Worm (Caenorhabditis elegans) whole organism, midembryonic: ENCODE results near the gene C24A8.5.

Source experiments
- T22C8.4 ChIP-seq: fragments of 200-800 bp; sonication (Bioruptor generic); IDR thresholded peaks from 2 replicates; pipeline ENCODE4 v1.3.6; 2022; ENCODE audit warnings: missing genetic modification characterization, missing compliant biosample characterization
- cog-1 ChIP-seq: sonication (generic microtip); optimal IDR thresholded peaks from 2 replicates; lab custom pipeline; 2016; ENCODE audit warnings: missing genetic modification characterization, missing compliant biosample characterization
- flt-1 ChIP-seq: fragments of 200-800 bp; sonication (Bioruptor generic); IDR thresholded peaks from 2 replicates; pipeline ENCODE4 v1.3.6; 2022; ENCODE audit warnings: missing genetic modification characterization, missing compliant biosample characterization
- klf-2 ChIP-seq: fragments of 200-800 bp; sonication (Bioruptor generic); conservative IDR thresholded peaks from 2 replicates; pipeline ENCODE4 v1.3.6; 2022; ENCODE audit warnings: missing genetic modification reagents, missing genetic modification characterization, missing compliant biosample characterization
- med-1 ChIP-seq: sonication (generic microtip); optimal IDR thresholded peaks from 2 replicates; lab custom pipeline; 2017; ENCODE audit warnings: missing genetic modification characterization, mild to moderate bottlenecking, missing compliant biosample characterization, antibody characterized with exemption, missing genetic modification reagents; ENCODE audit not compliant: insufficient read depth
- ref-1 ChIP-seq: fragments of 200-800 bp; sonication (Bioruptor generic); conservative IDR thresholded peaks from 2 replicates; pipeline ENCODE4 v1.3.6; 2022; ENCODE audit warnings: missing genetic modification reagents, missing genetic modification characterization, missing compliant biosample characterization
- tab-1 ChIP-seq: fragments of 200-800 bp; sonication (Bioruptor generic); IDR thresholded peaks from 2 replicates; pipeline ENCODE4 v1.3.6; 2022; ENCODE audit warnings: missing genetic modification characterization, missing compliant biosample characterization
- ztf-23 ChIP-seq: fragments of 200-800 bp; sonication (Bioruptor generic); IDR thresholded peaks from 2 replicates; pipeline ENCODE4 v1.3.6; 2022; ENCODE audit warnings: missing genetic modification reagents, missing genetic modification characterization, missing compliant biosample characterization
- ztf-29 ChIP-seq: fragments of 200-800 bp; sonication (Bioruptor generic); IDR thresholded peaks from 2 replicates; pipeline ENCODE4 v1.3.6; 2022; ENCODE audit warnings: missing genetic modification reagents, missing genetic modification characterization, missing compliant biosample characterization

Gene C24A8.5

DNA sequence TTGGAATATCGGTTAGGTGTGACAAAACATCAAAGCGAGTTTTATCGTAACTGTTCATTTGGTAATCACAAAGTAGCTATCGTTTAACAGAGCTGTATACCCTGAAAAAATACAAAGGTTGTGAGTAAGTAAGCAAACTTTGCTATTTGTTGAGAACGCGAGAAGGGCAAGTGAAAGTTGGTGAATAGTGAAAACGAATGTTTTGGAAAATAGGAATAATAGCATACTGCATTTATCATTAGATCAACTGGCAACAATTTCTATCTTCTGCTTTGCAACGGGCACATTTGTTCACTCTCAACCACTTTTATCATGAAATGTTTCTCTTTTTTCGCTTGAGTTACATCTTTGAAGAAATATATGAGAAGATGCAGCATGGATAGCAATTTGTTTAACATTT is at the start of gene C24A8.5:
Gene C24A8.5 (minus strand): TSS at position 101 of the 400 bp plus-strand sequence.
- TF ChIP-seq ztf-23 = no peak
- TF ChIP-seq cog-1 = no peak
- no peak for TF ChIP-seq tab-1
- no peak for TF ChIP-seq klf-2 (GFP tag; lab: Robert Waterston, UW)
- TF ChIP-seq T22C8.4 = no peak
- no peak for TF ChIP-seq ref-1 (GFP tag; lab: Robert Waterston, UW)
- no peak for TF ChIP-seq flt-1 (GFP tag; lab: Robert Waterston, UW)
- no peak for TF ChIP-seq med-1
- no peak for TF ChIP-seq ztf-29 (GFP tag; lab: Robert Waterston, UW)

DNA sequence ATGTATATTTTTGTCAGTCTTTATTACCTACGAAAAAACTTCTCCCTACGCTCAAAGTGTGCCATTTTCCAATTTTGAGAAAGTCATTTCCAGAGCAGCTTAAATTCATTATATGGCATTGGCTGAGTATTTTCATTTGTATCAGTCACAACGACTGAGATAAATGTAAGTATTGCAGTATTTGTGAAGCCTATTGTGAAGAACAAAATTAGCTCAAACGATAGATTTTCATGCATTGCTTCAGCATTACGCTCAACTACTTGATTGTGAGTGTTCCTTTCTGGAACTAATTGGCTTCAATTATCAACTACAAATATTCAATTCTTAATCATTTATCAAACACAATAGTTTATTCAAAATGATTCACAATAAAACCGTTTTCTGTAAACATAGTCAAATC is 49.0 kb upstream of the C24A8.5 start, which contains the start of gene R160.12:
Gene R160.12 (minus strand): TSS at position 101 of the 400 bp plus-strand sequence.
- TF ChIP-seq klf-2 (GFP tag; lab: Robert Waterston, UW) (no peak), ref-1 (GFP tag; lab: Robert Waterston, UW) (no peak), flt-1 (GFP tag; lab: Robert Waterston, UW) (no peak), med-1 (no peak), cog-1 (no peak), ztf-23 (no peak), T22C8.4 (no peak), tab-1 (no peak), ztf-29 (GFP tag; lab: Robert Waterston, UW) (no peak)

DNA sequence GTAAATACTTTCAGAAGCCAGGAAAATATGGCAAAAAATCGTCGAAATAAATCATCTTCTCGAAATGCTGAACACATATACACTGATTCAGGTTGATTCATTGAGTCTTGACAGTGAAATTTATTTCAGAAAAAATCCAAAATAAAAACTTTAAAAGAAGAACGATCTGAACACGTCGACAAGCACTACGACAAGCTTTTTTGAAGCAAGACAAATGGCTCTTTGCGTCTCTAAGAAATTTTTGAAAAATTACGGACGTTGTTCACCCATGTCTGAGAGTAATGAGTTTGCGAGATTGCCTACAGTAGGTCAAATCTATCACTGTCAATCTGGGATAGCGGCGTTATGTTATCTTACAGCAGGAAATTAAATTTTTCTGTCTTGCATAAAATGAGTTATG is 48.1 kb upstream of the C24A8.5 start, which contains the start of gene R160.2:
Gene R160.2 (minus strand): TSS at position 101 of the 400 bp plus-strand sequence.
- TF ChIP-seq T22C8.4 = no peak
- TF ChIP-seq ztf-23 = no peak
- no peak for TF ChIP-seq flt-1 (GFP tag; lab: Robert Waterston, UW)
- no peak for TF ChIP-seq cog-1
- TF ChIP-seq ref-1 (GFP tag; lab: Robert Waterston, UW) = no peak
- no peak for TF ChIP-seq klf-2 (GFP tag; lab: Robert Waterston, UW)
- TF ChIP-seq med-1 = no peak
- TF ChIP-seq ztf-29 (GFP tag; lab: Robert Waterston, UW) = no peak
- TF ChIP-seq tab-1 = no peak

DNA sequence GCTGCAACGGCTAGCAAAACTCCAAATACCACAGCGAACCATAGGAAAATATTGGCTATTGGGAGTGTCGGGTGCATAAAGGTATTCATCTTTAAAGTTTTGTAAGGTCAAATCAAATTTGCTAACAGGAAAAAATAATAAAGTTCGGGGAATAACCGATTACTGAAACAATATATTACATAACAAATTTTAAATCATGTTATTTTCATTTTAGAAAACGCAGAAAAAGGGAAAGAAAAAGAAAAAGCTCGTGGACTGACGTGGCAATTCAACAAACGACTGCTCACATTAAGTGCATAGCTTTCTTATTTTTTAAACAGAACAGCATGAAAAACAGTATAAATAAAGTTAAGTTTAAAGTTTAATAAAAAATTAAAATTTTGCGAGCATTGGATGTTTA is 44.4 kb upstream of the C24A8.5 start, which contains the start of gene R160.6:
Gene R160.6 (minus strand): TSS at position 101 of the 400 bp plus-strand sequence.
- no peak for TF ChIP-seq T22C8.4
- TF ChIP-seq cog-1 = no peak
- TF ChIP-seq med-1 = no peak
- no peak for TF ChIP-seq klf-2 (GFP tag; lab: Robert Waterston, UW)
- TF ChIP-seq ztf-23 = no peak
- TF ChIP-seq ztf-29 (GFP tag; lab: Robert Waterston, UW) = no peak
- TF ChIP-seq flt-1 (GFP tag; lab: Robert Waterston, UW) = no peak
- TF ChIP-seq tab-1 = no peak
- TF ChIP-seq ref-1 (GFP tag; lab: Robert Waterston, UW) = no peak

DNA sequence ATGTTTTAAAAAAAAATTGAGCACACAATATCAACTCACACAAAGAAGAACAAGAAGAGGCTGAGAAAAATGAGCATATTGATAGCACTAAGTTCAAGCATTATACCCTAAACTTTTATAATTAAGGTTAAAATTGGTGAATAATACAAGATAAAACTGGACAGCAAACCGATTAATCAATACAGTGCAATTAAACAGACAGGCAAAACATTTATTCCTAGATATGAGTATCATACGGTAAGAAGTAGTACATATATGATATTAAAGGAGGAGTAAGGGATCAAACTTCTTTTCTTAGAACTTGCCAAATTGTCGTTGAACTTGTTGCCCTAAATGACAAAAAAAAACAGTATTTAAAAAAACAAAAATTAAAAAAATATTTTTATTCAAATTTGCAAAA is 43.3 kb upstream of the C24A8.5 start, which contains the start of gene R160.14:
Gene R160.14 (minus strand): TSS at position 101 of the 400 bp plus-strand sequence.
- no peak for TF ChIP-seq flt-1 (GFP tag; lab: Robert Waterston, UW)
- TF ChIP-seq ztf-29 (GFP tag; lab: Robert Waterston, UW) = no peak
- TF ChIP-seq cog-1 = no peak
- no peak for TF ChIP-seq ztf-23
- TF ChIP-seq ref-1 (GFP tag; lab: Robert Waterston, UW) = no peak
- TF ChIP-seq klf-2 (GFP tag; lab: Robert Waterston, UW) = no peak
- TF ChIP-seq tab-1 = no peak
- TF ChIP-seq med-1 = no peak
- no peak for TF ChIP-seq T22C8.4

DNA sequence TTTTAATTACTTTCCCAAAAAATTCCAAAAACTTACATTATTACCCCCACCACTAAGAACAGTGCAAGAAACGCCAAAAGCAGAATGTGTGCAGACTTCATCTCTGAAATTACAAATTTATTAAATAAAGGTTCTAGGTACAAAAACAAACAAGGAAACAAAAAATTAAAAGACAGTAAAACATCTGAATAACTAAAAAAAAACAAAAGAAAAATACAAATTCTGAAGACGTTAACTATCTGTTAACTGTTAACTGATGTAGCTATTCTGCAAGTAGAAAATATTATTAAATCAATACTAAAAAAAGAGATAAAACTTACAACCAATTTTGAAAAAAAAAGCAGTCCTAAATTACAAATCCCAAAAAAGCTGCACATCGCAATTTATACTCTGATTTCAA is 42.7 kb upstream of the C24A8.5 start, which contains the start of gene R160.13:
Gene R160.13 (minus strand): TSS at position 101 of the 400 bp plus-strand sequence.
- no peak for TF ChIP-seq flt-1 (GFP tag; lab: Robert Waterston, UW)
- TF ChIP-seq T22C8.4 = no peak
- TF ChIP-seq klf-2 (GFP tag; lab: Robert Waterston, UW) = no peak
- TF ChIP-seq ref-1 (GFP tag; lab: Robert Waterston, UW) = no peak
- no peak for TF ChIP-seq ztf-23
- no peak for TF ChIP-seq tab-1
- TF ChIP-seq ztf-29 (GFP tag; lab: Robert Waterston, UW) = no peak
- TF ChIP-seq cog-1 = no peak
- TF ChIP-seq med-1 = no peak

DNA sequence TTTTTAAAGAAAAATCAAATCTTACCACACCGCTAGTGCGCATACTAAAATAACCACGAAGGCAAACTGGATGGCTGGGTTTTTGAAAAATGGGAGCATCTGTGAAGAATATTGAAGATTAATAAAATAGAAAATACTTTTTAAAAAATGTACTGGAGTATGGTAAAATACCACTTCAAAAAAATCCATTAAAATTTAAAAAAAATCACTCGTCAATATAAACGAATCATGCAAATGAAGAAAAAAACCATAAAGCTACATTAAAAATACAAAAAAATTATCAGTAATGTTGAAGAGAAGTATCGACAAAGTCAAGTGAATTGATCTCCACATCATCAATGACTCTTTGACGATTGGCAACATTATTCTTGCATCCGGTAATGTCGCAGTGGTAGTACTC is 42.0 kb upstream of the C24A8.5 start, which contains the start of gene R160.5:
Gene R160.5 (minus strand): TSS at position 101 of the 400 bp plus-strand sequence.
- TF ChIP-seq ref-1 (GFP tag; lab: Robert Waterston, UW) (no peak), klf-2 (GFP tag; lab: Robert Waterston, UW) (no peak), T22C8.4 (no peak), ztf-23 (no peak), ztf-29 (GFP tag; lab: Robert Waterston, UW) (no peak), med-1 (no peak), cog-1 (no peak), tab-1 (no peak), flt-1 (GFP tag; lab: Robert Waterston, UW) (no peak)

DNA sequence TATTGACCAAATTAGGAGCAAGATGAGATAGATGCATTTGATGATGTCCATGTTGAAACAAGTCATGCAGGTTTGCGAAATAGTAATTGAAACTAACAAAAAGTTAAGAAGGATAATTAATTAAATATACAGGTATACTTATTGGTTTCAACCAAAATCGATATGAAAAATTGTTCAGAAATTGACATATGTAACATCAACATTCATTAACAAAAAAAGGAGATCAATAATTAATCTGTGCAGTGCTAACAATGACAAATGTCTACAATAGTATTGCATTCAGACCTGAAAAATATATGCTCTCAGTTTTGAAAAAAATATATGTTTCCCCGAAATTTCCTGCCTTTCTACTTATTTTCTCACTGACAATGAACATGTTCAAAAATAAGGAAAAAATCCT is 40.1 kb upstream of the C24A8.5 start, which contains the start of gene R160.4:
Gene R160.4 (minus strand): TSS at position 101 of the 400 bp plus-strand sequence.
- TF ChIP-seq ref-1 (GFP tag; lab: Robert Waterston, UW) (no peak), ztf-23 (no peak), cog-1 (no peak), klf-2 (GFP tag; lab: Robert Waterston, UW) (no peak), tab-1 (no peak), med-1 (no peak), T22C8.4 (no peak), flt-1 (GFP tag; lab: Robert Waterston, UW) (no peak), ztf-29 (GFP tag; lab: Robert Waterston, UW) (no peak)

DNA sequence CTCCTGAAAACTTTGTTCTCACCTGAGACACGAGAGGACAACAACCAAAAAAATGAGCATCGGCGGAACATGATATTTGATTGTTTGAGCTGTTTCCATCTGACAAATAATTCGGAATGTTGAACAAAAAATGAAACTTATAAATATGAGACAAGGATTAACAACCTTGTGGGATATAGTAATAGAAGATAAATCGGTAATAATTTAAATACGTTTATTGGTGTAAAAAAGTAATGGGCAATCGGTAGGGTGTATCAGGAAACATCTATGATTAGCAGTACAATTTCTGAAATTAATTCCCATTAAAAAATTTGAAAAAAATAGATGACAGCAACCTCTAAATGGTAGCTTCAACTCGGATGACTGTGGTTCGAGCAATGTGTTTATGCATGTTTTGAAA is 38.7 kb upstream of the C24A8.5 start, which contains the start of gene R160.10:
Gene R160.10 (minus strand): TSS at position 101 of the 400 bp plus-strand sequence.
- TF ChIP-seq ref-1 (GFP tag; lab: Robert Waterston, UW) = no peak
- TF ChIP-seq tab-1 = no peak
- TF ChIP-seq klf-2 (GFP tag; lab: Robert Waterston, UW) = no peak
- TF ChIP-seq cog-1 = no peak
- no peak for TF ChIP-seq ztf-29 (GFP tag; lab: Robert Waterston, UW)
- TF ChIP-seq ztf-23 = no peak
- no peak for TF ChIP-seq flt-1 (GFP tag; lab: Robert Waterston, UW)
- TF ChIP-seq med-1 = no peak
- no peak for TF ChIP-seq T22C8.4

DNA sequence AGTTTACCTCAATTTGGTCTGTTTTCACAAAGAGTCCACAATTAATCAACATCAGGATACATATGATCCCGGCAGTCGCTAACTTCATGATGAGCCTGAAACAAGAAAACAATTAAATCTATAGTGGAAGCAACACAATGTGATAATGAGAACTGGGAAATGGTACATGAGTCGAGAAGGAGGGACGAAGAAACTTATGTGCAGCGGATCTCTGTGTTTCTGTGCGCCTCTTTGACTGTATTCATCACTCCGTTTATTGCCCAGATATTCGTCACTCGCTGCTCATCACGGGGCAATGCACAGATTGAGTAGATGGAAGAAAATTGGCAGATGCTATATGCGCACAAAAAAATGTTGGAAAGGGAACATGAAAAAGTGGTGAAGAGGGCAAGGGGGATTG is 37.5 kb upstream of the C24A8.5 start, which contains the start of gene R160.3:
Gene R160.3 (minus strand): TSS at position 101 of the 400 bp plus-strand sequence.
- TF ChIP-seq ztf-29 (GFP tag; lab: Robert Waterston, UW) = no peak
- no peak for TF ChIP-seq ztf-23
- TF ChIP-seq klf-2 (GFP tag; lab: Robert Waterston, UW) = no peak
- TF ChIP-seq tab-1 = no peak
- TF ChIP-seq cog-1 = no peak
- no peak for TF ChIP-seq T22C8.4
